Fruit fly (Drosophila melanogaster): ENCODE data around the gene CG7271.

The CG7271 gene

dm6 chr3L:18622422-18622739, 33.8 kb downstream of the CG7271 start, which contains the start of gene bora:
bora (plus strand) TSS chr3L:18622692.
- TF ChIP-seq CG14711 (tag; optimal IDR thresholded peaks at IDR 0.05) (no peak), CG12768 (GFP tag; optimal IDR thresholded peaks at IDR 0.05) (peak; percentile 14)

dm6 chr3L:18625786-18626185, 37.2 kb downstream of the CG7271 start, which contains the start of gene MYPT-75D:
MYPT-75D (plus strand) TSS chr3L:18625959.
- TF ChIP-seq CG5204 (GFP tag; optimal IDR thresholded peaks at IDR 0.05) (no peak), ovo (GFP tag; optimal IDR thresholded peaks at IDR 0.05) (peak; percentile 75), CG14711 (tag; optimal IDR thresholded peaks at IDR 0.05) (no peak), CG11617 (GFP tag; optimal IDR thresholded peaks at IDR 0.05) (peak; percentile 9), pad (GFP tag; optimal IDR thresholded peaks at IDR 0.05) (peak; percentile 40), tj (GFP tag; optimal IDR thresholded peaks at IDR 0.05) (peak; percentile 67), Crg-1 (GFP tag; optimal IDR thresholded peaks at IDR 0.05) (peak; percentile 26), Hr96 (GFP tag; optimal IDR thresholded peaks at IDR 0.05) (peak; percentile 7), cic (GFP tag; optimal IDR thresholded peaks at IDR 0.05) (peak; percentile 27), bab1 (GFP tag; optimal IDR thresholded peaks at IDR 0.05) (peak; percentile 83), CG7045 (GFP tag; optimal IDR thresholded peaks at IDR 0.05) (no peak), CG33017 (tag; optimal IDR thresholded peaks at IDR 0.05) (no peak), Mnt (GFP tag; optimal IDR thresholded peaks at IDR 0.05) (peak; percentile 71), CG1620 (GFP tag; optimal IDR thresholded peaks at IDR 0.05) (peak; percentile 35), CG7101 (tag; optimal IDR thresholded peaks at IDR 0.05) (peak; percentile 29), kay (GFP tag; ENCODE audit: borderline replicate concordance) (peak; percentile 61)

dm6 chr3L:18626451-18627079, 38.0 kb downstream of the CG7271 start:
- TF ChIP-seq tj (GFP tag; optimal IDR thresholded peaks at IDR 0.05) (peak; percentile 21), Crg-1 (GFP tag; optimal IDR thresholded peaks at IDR 0.05) (no peak), Hr96 (GFP tag; optimal IDR thresholded peaks at IDR 0.05) (no peak), pad (GFP tag; optimal IDR thresholded peaks at IDR 0.05) (no peak), CG12768 (GFP tag; optimal IDR thresholded peaks at IDR 0.05) (no peak)

dm6 chr3L:18627657-18628455, 39.3 kb downstream of the CG7271 start:
- TF ChIP-seq cic (GFP tag; optimal IDR thresholded peaks at IDR 0.05), result no peak
- TF ChIP-seq kay (GFP tag; ENCODE audit: borderline replicate concordance), result peak; percentile 11
- no peak for TF ChIP-seq pad (GFP tag; optimal IDR thresholded peaks at IDR 0.05)
- no peak for TF ChIP-seq CG11617 (GFP tag; optimal IDR thresholded peaks at IDR 0.05)
- TF ChIP-seq cnc (optimal IDR thresholded peaks at IDR 0.05), result no peak
- no peak for TF ChIP-seq ovo (GFP tag; optimal IDR thresholded peaks at IDR 0.05)

- TF ChIP-seq tj (GFP tag; optimal IDR thresholded peaks at IDR 0.05) (peak; percentile 31), kay (GFP tag; ENCODE audit: borderline replicate concordance) (no peak)
These were observed 39.9 kb downstream of the CG7271 start for dm6 chr3L:18628458-18628857.

- TF ChIP-seq toe (GFP tag; optimal IDR thresholded peaks at IDR 0.05) (no peak), ovo (GFP tag; optimal IDR thresholded peaks at IDR 0.05) (no peak), Clk (GFP tag; optimal IDR thresholded peaks at IDR 0.05) (no peak), kay (GFP tag; ENCODE audit: borderline replicate concordance) (no peak), CG1620 (GFP tag; optimal IDR thresholded peaks at IDR 0.05) (no peak), CG33017 (tag; optimal IDR thresholded peaks at IDR 0.05) (no peak), CG7045 (GFP tag; optimal IDR thresholded peaks at IDR 0.05) (no peak), cic (GFP tag; optimal IDR thresholded peaks at IDR 0.05) (no peak), pad (GFP tag; optimal IDR thresholded peaks at IDR 0.05) (no peak), CG7101 (tag; optimal IDR thresholded peaks at IDR 0.05) (no peak), CG12768 (GFP tag; optimal IDR thresholded peaks at IDR 0.05) (no peak), Hr96 (GFP tag; optimal IDR thresholded peaks at IDR 0.05) (no peak), CG5204 (GFP tag; optimal IDR thresholded peaks at IDR 0.05) (no peak), CG14711 (tag; optimal IDR thresholded peaks at IDR 0.05) (no peak), Crg-1 (GFP tag; optimal IDR thresholded peaks at IDR 0.05) (no peak), bab1 (GFP tag; optimal IDR thresholded peaks at IDR 0.05) (no peak), tj (GFP tag; optimal IDR thresholded peaks at IDR 0.05) (no peak), CG11617 (GFP tag; optimal IDR thresholded peaks at IDR 0.05) (no peak), cnc (optimal IDR thresholded peaks at IDR 0.05) (no peak), Mnt (GFP tag; optimal IDR thresholded peaks at IDR 0.05) (no peak)
These were observed 41.3 kb downstream of the CG7271 start for dm6 chr3L:18629874-18630273.

dm6 chr3L:18632187-18632635, 43.7 kb downstream of the CG7271 start:
- TF ChIP-seq CG14711 (tag; optimal IDR thresholded peaks at IDR 0.05), result no peak
- no peak for TF ChIP-seq CG12768 (GFP tag; optimal IDR thresholded peaks at IDR 0.05)
- TF ChIP-seq CG7101 (tag; optimal IDR thresholded peaks at IDR 0.05), result no peak
- TF ChIP-seq Clk (GFP tag; optimal IDR thresholded peaks at IDR 0.05), result no peak
- TF ChIP-seq Hr96 (GFP tag; optimal IDR thresholded peaks at IDR 0.05), result no peak
- TF ChIP-seq CG33017 (tag; optimal IDR thresholded peaks at IDR 0.05), result no peak
- no peak for TF ChIP-seq CG5204 (GFP tag; optimal IDR thresholded peaks at IDR 0.05)
- no peak for TF ChIP-seq kay (GFP tag; ENCODE audit: borderline replicate concordance)
- TF ChIP-seq CG1620 (GFP tag; optimal IDR thresholded peaks at IDR 0.05), result no peak
- no peak for TF ChIP-seq cnc (optimal IDR thresholded peaks at IDR 0.05)
- TF ChIP-seq ovo (GFP tag; optimal IDR thresholded peaks at IDR 0.05), result no peak
- no peak for TF ChIP-seq toe (GFP tag; optimal IDR thresholded peaks at IDR 0.05)
- no peak for TF ChIP-seq Mnt (GFP tag; optimal IDR thresholded peaks at IDR 0.05)

Data from whole organism, adult.